Fruit fly (Drosophila melanogaster): Measurements from ENCODE around the gene CG4461.
A peak's percentile ranks its signal among the peaks of the same experiment; 100 is the strongest.

The CG4461 gene

dm6 chr3L:9375130-9375529 is at the start of gene CG4461:
CG4461 (plus strand) TSS chr3L:9375430.
- TF ChIP-seq CG17801 (GFP tag; optimal IDR thresholded peaks at IDR 0.05; ENCODE audit: partially characterized antibody) = no peak

- TF ChIP-seq CG17801 (GFP tag; optimal IDR thresholded peaks at IDR 0.05; ENCODE audit: partially characterized antibody) = no peak
Observed at dm6 chr3L:9333745-9334382, 41.4 kb upstream of the CG4461 start, which contains the start of gene PGRP-LA. PGRP-LA (plus strand) TSS chr3L:9334332.

dm6 chr3L:9335711-9336110 is 39.5 kb upstream of the CG4461 start:
- no peak for TF ChIP-seq CG17801 (GFP tag; optimal IDR thresholded peaks at IDR 0.05; ENCODE audit: partially characterized antibody)

- no peak for TF ChIP-seq CG17801 (GFP tag; optimal IDR thresholded peaks at IDR 0.05; ENCODE audit: partially characterized antibody)
Observed at dm6 chr3L:9337942-9338468, 37.2 kb upstream of the CG4461 start.

dm6 chr3L:9338510-9338909 is 36.7 kb upstream of the CG4461 start, which contains the start of gene PGRP-LC:
PGRP-LC (plus strand) TSS chr3L:9338810.
- no peak for TF ChIP-seq CG17801 (GFP tag; optimal IDR thresholded peaks at IDR 0.05; ENCODE audit: partially characterized antibody)

- TF ChIP-seq CG17801 (GFP tag; optimal IDR thresholded peaks at IDR 0.05; ENCODE audit: partially characterized antibody) = no peak
Observed at dm6 chr3L:9339021-9339420, 36.2 kb upstream of the CG4461 start.

dm6 chr3L:9340232-9340631 is 35.0 kb upstream of the CG4461 start:
- TF ChIP-seq CG17801 (GFP tag; optimal IDR thresholded peaks at IDR 0.05; ENCODE audit: partially characterized antibody) = no peak

- TF ChIP-seq CG17801 (GFP tag; optimal IDR thresholded peaks at IDR 0.05; ENCODE audit: partially characterized antibody) = no peak
Observed at dm6 chr3L:9340839-9341238, 34.4 kb upstream of the CG4461 start.

- TF ChIP-seq CG17801 (GFP tag; optimal IDR thresholded peaks at IDR 0.05; ENCODE audit: partially characterized antibody) = no peak
Observed at dm6 chr3L:9343963-9344362, 31.3 kb upstream of the CG4461 start.

- no peak for TF ChIP-seq CG17801 (GFP tag; optimal IDR thresholded peaks at IDR 0.05; ENCODE audit: partially characterized antibody)
Observed at dm6 chr3L:9345157-9345556, 30.1 kb upstream of the CG4461 start.

- no peak for TF ChIP-seq CG17801 (GFP tag; optimal IDR thresholded peaks at IDR 0.05; ENCODE audit: partially characterized antibody)
Observed at dm6 chr3L:9349314-9349733, 25.9 kb upstream of the CG4461 start, which contains the start of gene PGRP-LF. PGRP-LF (plus strand) TSS chr3L:9349609.

dm6 chr3L:9353733-9354132 is 21.5 kb upstream of the CG4461 start, which contains the start of gene CG32040:
CG32040 (plus strand) TSS chr3L:9354033.
- TF ChIP-seq CG17801 (GFP tag; optimal IDR thresholded peaks at IDR 0.05; ENCODE audit: partially characterized antibody) = no peak

dm6 chr3L:9355555-9355954 is 19.7 kb upstream of the CG4461 start:
- TF ChIP-seq CG17801 (GFP tag; optimal IDR thresholded peaks at IDR 0.05; ENCODE audit: partially characterized antibody) = peak; percentile 8

- no peak for TF ChIP-seq CG17801 (GFP tag; optimal IDR thresholded peaks at IDR 0.05; ENCODE audit: partially characterized antibody)
Observed at dm6 chr3L:9356138-9356753, 19.0 kb upstream of the CG4461 start.

dm6 chr3L:9357830-9358712 is 17.2 kb upstream of the CG4461 start:
- TF ChIP-seq CG17801 (GFP tag; optimal IDR thresholded peaks at IDR 0.05; ENCODE audit: partially characterized antibody) = no peak

Data from ovary, adult (tissue).